Worm (Caenorhabditis elegans) whole organism, midembryonic: ENCODE data around the gene ugt-21.

Source experiments
- T22C8.4 ChIP-seq: fragments of 200-800 bp; sonication (Bioruptor generic); IDR thresholded peaks from 2 replicates; pipeline ENCODE4 v1.3.6; 2022; ENCODE audit warnings: missing genetic modification characterization, missing compliant biosample characterization
- cog-1 ChIP-seq: sonication (generic microtip); optimal IDR thresholded peaks from 2 replicates; lab custom pipeline; 2016; ENCODE audit warnings: missing genetic modification characterization, missing compliant biosample characterization
- flt-1 ChIP-seq: fragments of 200-800 bp; sonication (Bioruptor generic); IDR thresholded peaks from 2 replicates; pipeline ENCODE4 v1.3.6; 2022; ENCODE audit warnings: missing genetic modification characterization, missing compliant biosample characterization
- ref-1 ChIP-seq: fragments of 200-800 bp; sonication (Bioruptor generic); conservative IDR thresholded peaks from 2 replicates; pipeline ENCODE4 v1.3.6; 2022; ENCODE audit warnings: missing genetic modification reagents, missing genetic modification characterization, missing compliant biosample characterization
- ztf-29 ChIP-seq: fragments of 200-800 bp; sonication (Bioruptor generic); IDR thresholded peaks from 2 replicates; pipeline ENCODE4 v1.3.6; 2022; ENCODE audit warnings: missing genetic modification reagents, missing genetic modification characterization, missing compliant biosample characterization

ce11 chrIV:9530768-9531167 lies 30.7 kb downstream of the ugt-21 start:
- TF ChIP-seq ref-1 (GFP tag; lab: Robert Waterston, UW): no peak
- TF ChIP-seq cog-1 (tag; lab: Kevin White, UChicago): no peak
- TF ChIP-seq T22C8.4 (GFP tag; lab: Robert Waterston, UW): no peak
- no peak for TF ChIP-seq ztf-29 (GFP tag; lab: Robert Waterston, UW)
- TF ChIP-seq flt-1 (GFP tag; lab: Robert Waterston, UW): no peak
